Fruit fly (Drosophila melanogaster) Kc167 (cell line): ENCODE measurements around the gene CG32988.

ENCODE experiments used
- Myc ChIP-seq: fragments of >200 bp; optimal IDR thresholded peaks from 2 replicates; lab custom pipeline; 2017; ENCODE audit warnings: missing external identifiers
- Sin3A ChIP-seq: fragments of >200 bp; optimal IDR thresholded peaks from 2 replicates; lab custom pipeline; 2018; ENCODE audit warnings: missing external identifiers
- h ChIP-seq: fragments of >200 bp; optimal IDR thresholded peaks from 3 replicates; lab custom pipeline; 2018; ENCODE audit warnings: missing external identifiers
- psq ChIP-seq: fragments of >200 bp; optimal IDR thresholded peaks from 2 replicates; lab custom pipeline; 2017; ENCODE audit warnings: missing external identifiers

- TF ChIP-seq h (lab: Kevin White, UChicago): no peak
- no peak for TF ChIP-seq Myc (lab: Kevin White, UChicago)
- TF ChIP-seq Sin3A (lab: Kevin White, UChicago): no peak
- no peak for TF ChIP-seq psq (lab: Kevin White, UChicago)
These were observed 9.2 kb upstream of the CG32988 start for dm6 chr2L:8855482-8855881.
